Worm (Caenorhabditis elegans): ENCODE measurements around the gene nhr-140.

DNA sequence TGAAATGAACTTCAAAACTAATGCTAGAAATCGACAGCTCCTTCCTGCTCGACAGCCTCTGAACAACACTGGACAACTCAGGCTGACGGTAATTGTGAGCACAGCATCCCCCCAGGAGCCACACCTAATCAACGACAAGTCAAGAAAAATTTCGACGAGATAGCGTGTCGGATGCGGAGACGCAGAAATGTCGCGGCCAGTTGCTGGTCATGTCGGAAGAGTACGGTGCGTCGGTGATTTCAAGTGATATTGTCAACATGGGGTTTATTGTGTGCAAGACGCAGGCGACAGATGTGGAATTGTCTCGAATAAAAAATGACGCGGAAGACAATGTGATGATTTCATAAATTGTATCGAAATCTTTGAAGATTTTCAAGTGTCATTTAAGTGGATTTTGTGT, 47.0 kb upstream of the nhr-140 start, which contains the start of gene twk-11:
- TF ChIP-seq ama-1 (optimal IDR thresholded peaks at IDR 0.05) (no peak), ceh-13 (GFP tag; optimal IDR thresholded peaks at IDR 0.05) (no peak), tbx-37 (GFP tag; conservative IDR thresholded peaks at IDR 0.05) (no peak), hmbx-1 (tag; optimal IDR thresholded peaks at IDR 0.05) (no peak), ets-7 (tag; optimal IDR thresholded peaks at IDR 0.05) (no peak), hmg-4 (GFP tag; optimal IDR thresholded peaks at IDR 0.05) (no peak), aly-1 (tag; optimal IDR thresholded peaks at IDR 0.05) (no peak), pes-1 (GFP tag; IDR thresholded peaks at IDR 0.05) (no peak)

Data from whole organism, early embryonic.